Worm (Caenorhabditis elegans): ENCODE data around the gene C14E2.7.

- TF ChIP-seq dao-5 (tag; optimal IDR thresholded peaks at IDR 0.05) (no peak), him-1 (tag; optimal IDR thresholded peaks at IDR 0.05) (no peak), W03F9.2 (tag; optimal IDR thresholded peaks at IDR 0.05) (no peak)
Measured at ce11 chrX:1821235-1821634, 5.0 kb downstream of the C14E2.7 start, which contains the start of gene C14E2.4.
